Worm (Caenorhabditis elegans) whole organism, L1 larva: ENCODE results near the gene ahsa-1.

Experiments
- C34B4.2 ChIP-seq: sonication (generic microtip); optimal IDR thresholded peaks from 2 replicates; lab custom pipeline; 2017; ENCODE audit warnings: mild to moderate bottlenecking, missing genetic modification characterization, missing compliant biosample characterization
- aly-2 ChIP-seq: fragments of 150-350 bp; optimal IDR thresholded peaks from 2 replicates; lab custom pipeline; 2014; ENCODE audit warnings: missing biosample characterization, missing genetic modification characterization
- ceh-82 ChIP-seq, 3 experiments: fragments of 150-350 bp in 1 of 3; sonication (generic microtip) in 2 of 3; optimal IDR thresholded peaks; 2 replicates each; lab custom pipeline; 2014 to 2017; ENCODE audit warnings: missing biosample characterization in 3 of 3, missing genetic modification characterization in 3 of 3
- grh-1 ChIP-seq: fragments of 200-800 bp; sonication (Bioruptor generic); IDR thresholded peaks from 2 replicates; pipeline ENCODE4 v1.3.6; 2022; ENCODE audit warnings: missing genetic modification reagents, missing genetic modification characterization, missing compliant biosample characterization
- isw-1 ChIP-seq: fragments of 200-800 bp; sonication (Bioruptor generic); IDR thresholded peaks from 2 replicates; pipeline ENCODE4 v1.3.6; 2022; ENCODE audit warnings: missing genetic modification characterization, missing compliant biosample characterization
- lsy-2 ChIP-seq, 2 experiments: fragments of 150-350 bp; optimal IDR thresholded peaks; 2 replicates each; lab custom pipeline; 2014; ENCODE audit warnings: missing biosample characterization in 2 of 2, missing genetic modification characterization in 2 of 2
- mab-9 ChIP-seq: fragments of 200-800 bp; sonication (Bioruptor generic); IDR thresholded peaks from 2 replicates; pipeline ENCODE4 v1.3.6; 2022; ENCODE audit warnings: missing genetic modification reagents, missing genetic modification characterization, missing compliant biosample characterization
- skn-1 ChIP-seq: fragments of 150-350 bp; optimal IDR thresholded peaks from 2 replicates; lab custom pipeline; 2014; ENCODE audit warnings: missing biosample characterization, missing genetic modification characterization
- unc-62 ChIP-seq: fragments of 150-350 bp; optimal IDR thresholded peaks from 2 replicates; lab custom pipeline; 2014; ENCODE audit warnings: missing biosample characterization, missing genetic modification reagents, missing genetic modification characterization

ce11 chrV:15056346-15056839 is 28.8 kb downstream of the ahsa-1 start:
- TF ChIP-seq mab-9 (no peak), isw-1 (GFP tag; lab: Robert Waterston, UW) (no peak), grh-1 (no peak), C34B4.2 (tag; lab: Kevin White, UChicago) (no peak), ceh-82 (tag; optimal IDR thresholded peaks at IDR 0.05; lab: Kevin White, UChicago) (no peak), unc-62 (GFP tag; lab: Kevin White, UChicago) (no peak), lsy-2 (tag; optimal IDR thresholded peaks at IDR 0.05; lab: Kevin White, UChicago) (no peak), skn-1 (tag; lab: Kevin White, UChicago) (no peak), aly-2 (tag; lab: Kevin White, UChicago) (no peak)
